Worm (Caenorhabditis elegans) whole organism, L2 larva: ENCODE measurements around the gene unc-5.

Source experiments
- C34F6.9 ChIP-seq: fragments of 150-350 bp; optimal IDR thresholded peaks from 2 replicates; lab custom pipeline; 2014; ENCODE audit warnings: missing biosample characterization, missing genetic modification characterization
- F13H6.1 ChIP-seq: sonication (generic microtip); optimal IDR thresholded peaks from 2 replicates; lab custom pipeline; 2016; ENCODE audit warnings: missing genetic modification characterization, missing compliant biosample characterization
- R02D3.7 ChIP-seq: fragments of 150-350 bp; optimal IDR thresholded peaks from 2 replicates; lab custom pipeline; 2014; ENCODE audit warnings: missing biosample characterization, missing genetic modification characterization
- alr-1 ChIP-seq: fragments of 150-350 bp; optimal IDR thresholded peaks from 2 replicates; lab custom pipeline; 2014; ENCODE audit warnings: missing biosample characterization, missing genetic modification characterization
- aly-2 ChIP-seq: fragments of 150-350 bp; optimal IDR thresholded peaks from 2 replicates; lab custom pipeline; 2014; ENCODE audit warnings: missing biosample characterization, missing genetic modification characterization
- ama-1 ChIP-seq: fragments of 150-350 bp; optimal IDR thresholded peaks from 2 replicates; lab custom pipeline; 2018; ENCODE audit warnings: inconsistent platforms
- blmp-1 ChIP-seq: sonication (generic microtip); optimal IDR thresholded peaks from 2 replicates; lab custom pipeline; 2017; ENCODE audit warnings: missing genetic modification characterization, mild to moderate bottlenecking, missing compliant biosample characterization, antibody characterized with exemption, moderate library complexity; ENCODE audit not compliant: insufficient read depth
- ceh-16 ChIP-seq: fragments of 150-350 bp; optimal IDR thresholded peaks from 2 replicates; lab custom pipeline; 2014; ENCODE audit warnings: missing biosample characterization, missing genetic modification characterization
- ceh-82 ChIP-seq: fragments of 150-350 bp; optimal IDR thresholded peaks from 2 replicates; lab custom pipeline; 2014; ENCODE audit warnings: missing biosample characterization, missing genetic modification characterization
- crh-2 ChIP-seq: sonication (generic microtip); optimal IDR thresholded peaks from 2 replicates; lab custom pipeline; 2017; ENCODE audit warnings: missing biosample characterization, missing genetic modification characterization
- egl-27 ChIP-seq: sonication (generic microtip); optimal IDR thresholded peaks from 3 replicates; lab custom pipeline; 2017; ENCODE audit warnings: missing biosample characterization, missing genetic modification reagents, missing genetic modification characterization
- elt-1 ChIP-seq: fragments of 150-350 bp; optimal IDR thresholded peaks from 2 replicates; lab custom pipeline; 2014; ENCODE audit warnings: missing biosample characterization, missing genetic modification characterization
- elt-3 ChIP-seq: sonication (generic microtip); optimal IDR thresholded peaks from 2 replicates; lab custom pipeline; 2017; ENCODE audit warnings: missing biosample characterization, missing genetic modification characterization
- fos-1 ChIP-seq: fragments of 150-350 bp; optimal IDR thresholded peaks from 2 replicates; lab custom pipeline; 2014; ENCODE audit warnings: missing biosample characterization, missing genetic modification characterization
- gmeb-1 ChIP-seq: fragments of 150-350 bp; optimal IDR thresholded peaks from 2 replicates; lab custom pipeline; 2014; ENCODE audit warnings: missing biosample characterization, missing genetic modification characterization
- lin-11 ChIP-seq: fragments of 150-350 bp; sonication (generic microtip); optimal IDR thresholded peaks from 2 replicates; lab custom pipeline; 2014; ENCODE audit warnings: missing biosample characterization, missing genetic modification characterization, inconsistent platforms, mixed read lengths
- lin-13 ChIP-seq: fragments of 150-350 bp; optimal IDR thresholded peaks from 2 replicates; lab custom pipeline; 2014; ENCODE audit warnings: missing biosample characterization, missing genetic modification reagents, missing genetic modification characterization
- lin-39 ChIP-seq: fragments of 150-350 bp; optimal IDR thresholded peaks from 2 replicates; lab custom pipeline; 2014; ENCODE audit warnings: missing biosample characterization, missing genetic modification reagents, missing genetic modification characterization
- lsy-2 ChIP-seq, 2 experiments: fragments of 150-350 bp in 1 of 2; sonication (generic microtip) in 1 of 2; optimal IDR thresholded peaks; 2 replicates each; lab custom pipeline; 2014 to 2017; ENCODE audit warnings: missing biosample characterization in 2 of 2, missing genetic modification characterization in 2 of 2
- mab-5 ChIP-seq: fragments of 150-350 bp; optimal IDR thresholded peaks from 2 replicates; lab custom pipeline; 2014; ENCODE audit warnings: missing biosample characterization, missing genetic modification characterization
- mbf-1 ChIP-seq: sonication (generic microtip); optimal IDR thresholded peaks from 2 replicates; lab custom pipeline; 2017; ENCODE audit warnings: missing biosample characterization, missing genetic modification characterization
- mdl-1 ChIP-seq, 2 experiments: fragments of 150-350 bp in 1 of 2; sonication (generic microtip) in 1 of 2; optimal IDR thresholded peaks; 2 replicates each; lab custom pipeline; 2017; ENCODE audit warnings: missing biosample characterization in 2 of 2, missing genetic modification characterization in 2 of 2
- nhr-10 ChIP-seq: sonication (generic microtip); optimal IDR thresholded peaks from 2 replicates; lab custom pipeline; 2017; ENCODE audit warnings: missing biosample characterization, missing genetic modification characterization
- nhr-12 ChIP-seq: fragments of 150-350 bp; optimal IDR thresholded peaks from 2 replicates; lab custom pipeline; 2014; ENCODE audit warnings: missing biosample characterization, missing genetic modification characterization
- nhr-129 ChIP-seq: fragments of 150-350 bp; optimal IDR thresholded peaks from 2 replicates; lab custom pipeline; 2014; ENCODE audit warnings: missing biosample characterization, missing genetic modification characterization
- nhr-21 ChIP-seq: fragments of 150-350 bp; optimal IDR thresholded peaks from 2 replicates; lab custom pipeline; 2014; ENCODE audit warnings: missing biosample characterization, missing genetic modification characterization
- nhr-23 ChIP-seq: fragments of 150-350 bp; optimal IDR thresholded peaks from 2 replicates; lab custom pipeline; 2014; ENCODE audit warnings: missing biosample characterization, missing genetic modification reagents, missing genetic modification characterization
- nhr-25 ChIP-seq: fragments of 150-350 bp; sonication (generic microtip); optimal IDR thresholded peaks from 3 replicates; lab custom pipeline; 2014; ENCODE audit warnings: missing biosample characterization, missing genetic modification characterization
- nhr-6 ChIP-seq: fragments of 150-350 bp; optimal IDR thresholded peaks from 2 replicates; lab custom pipeline; 2014; ENCODE audit warnings: missing biosample characterization, missing genetic modification characterization
- nhr-77 ChIP-seq: fragments of 150-350 bp; optimal IDR thresholded peaks from 2 replicates; lab custom pipeline; 2014; ENCODE audit warnings: missing biosample characterization, missing genetic modification characterization
- peb-1 ChIP-seq: fragments of 150-350 bp; optimal IDR thresholded peaks from 2 replicates; lab custom pipeline; 2014; ENCODE audit warnings: missing biosample characterization, missing genetic modification characterization
- skn-1 ChIP-seq: sonication (generic microtip); optimal IDR thresholded peaks from 2 replicates; lab custom pipeline; 2017; ENCODE audit warnings: missing biosample characterization, missing genetic modification characterization
- sma-9 ChIP-seq, 2 experiments: fragments of 150-350 bp in 1 of 2; sonication (generic microtip) in 1 of 2; optimal IDR thresholded peaks; 2 replicates each; lab custom pipeline; 2014 to 2016; ENCODE audit warnings: missing genetic modification characterization in 2 of 2, mild to moderate bottlenecking in 1 of 2, missing biosample characterization in 1 of 2, missing compliant biosample characterization in 1 of 2, missing genetic modification reagents in 1 of 2, moderate library complexity in 1 of 2
- snpc-4 ChIP-seq: fragments of 150-350 bp; optimal IDR thresholded peaks from 2 replicates; lab custom pipeline; 2014; ENCODE audit warnings: missing biosample characterization, missing genetic modification characterization
- unc-39 ChIP-seq: fragments of 150-350 bp; optimal IDR thresholded peaks from 2 replicates; lab custom pipeline; 2014; ENCODE audit warnings: missing biosample characterization, missing genetic modification characterization
- unc-62 ChIP-seq: fragments of 150-350 bp; optimal IDR thresholded peaks from 2 replicates; lab custom pipeline; 2014; ENCODE audit warnings: missing biosample characterization, missing genetic modification reagents, missing genetic modification characterization
- zag-1 ChIP-seq: fragments of 150-350 bp; optimal IDR thresholded peaks from 2 replicates; lab custom pipeline; 2014; ENCODE audit warnings: missing biosample characterization, missing genetic modification characterization
- ztf-11 ChIP-seq: sonication (generic microtip); optimal IDR thresholded peaks from 2 replicates; lab custom pipeline; 2017; ENCODE audit warnings: missing biosample characterization, missing genetic modification characterization
- ztf-4 ChIP-seq: fragments of 150-350 bp; optimal IDR thresholded peaks from 2 replicates; lab custom pipeline; 2014; ENCODE audit warnings: missing biosample characterization, missing genetic modification characterization

The unc-5 gene

ce11 chrIV:5507754-5508153 is 20.4 kb downstream of the unc-5 start:
- peak; percentile 4 for TF ChIP-seq C34F6.9 (tag; lab: Kevin White, UChicago)
- TF ChIP-seq alr-1, result no peak
- TF ChIP-seq, all 48 proteins: peak for 1

- TF ChIP-seq lin-11 (tag; lab: Kevin White, UChicago) (no peak), lsy-2 (tag; optimal IDR thresholded peaks at IDR 0.05; lab: Kevin White, UChicago) (no peak), ztf-11 (no peak), nhr-21 (tag; lab: Kevin White, UChicago) (no peak), sma-9 (GFP tag; optimal IDR thresholded peaks at IDR 0.05; lab: Kevin White, UChicago) (peak; percentile 7), sma-9 (tag; optimal IDR thresholded peaks at IDR 0.05; lab: Kevin White, UChicago) (no peak), R02D3.7 (tag; lab: Kevin White, UChicago) (no peak), blmp-1 (no peak), nhr-10 (tag; lab: Kevin White, UChicago) (no peak), skn-1 (no peak), lin-13 (GFP tag; lab: Kevin White, UChicago) (no peak), ama-1 (lab: Kevin White, UChicago) (no peak), nhr-12 (tag; lab: Kevin White, UChicago) (no peak), nhr-77 (no peak), peb-1 (tag; lab: Kevin White, UChicago) (no peak), nhr-25 (no peak), nhr-23 (tag; lab: Kevin White, UChicago) (no peak), lin-39 (no peak), gmeb-1 (tag; lab: Kevin White, UChicago) (no peak), zag-1 (peak; percentile 12), alr-1 (no peak), nhr-6 (tag; lab: Kevin White, UChicago) (no peak), snpc-4 (tag; lab: Kevin White, UChicago) (no peak), crh-2 (no peak), unc-39 (no peak), F13H6.1 (tag; lab: Kevin White, UChicago) (no peak), nhr-129 (tag; lab: Kevin White, UChicago) (no peak), mab-5 (peak; percentile 71), elt-1 (peak; percentile 20), ceh-16 (tag; lab: Kevin White, UChicago) (no peak), ceh-82 (no peak), egl-27 (no peak)
- TF ChIP-seq, all 48 proteins: peak for 4
These were observed 21.5 kb downstream of the unc-5 start for ce11 chrIV:5506642-5507041.

ce11 chrIV:5502610-5503009 is 25.5 kb downstream of the unc-5 start:
- TF ChIP-seq mdl-1 (tag; optimal IDR thresholded peaks at IDR 0.05; lab: Kevin White, UChicago) (no peak), skn-1 (no peak), nhr-6 (tag; lab: Kevin White, UChicago) (no peak), nhr-23 (tag; lab: Kevin White, UChicago) (no peak), mbf-1 (no peak), nhr-12 (tag; lab: Kevin White, UChicago) (no peak), ztf-4 (tag; lab: Kevin White, UChicago) (no peak), aly-2 (tag; lab: Kevin White, UChicago) (no peak), lin-39 (no peak), elt-3 (no peak), unc-62 (no peak), lin-11 (tag; lab: Kevin White, UChicago) (no peak), snpc-4 (tag; lab: Kevin White, UChicago) (no peak), peb-1 (tag; lab: Kevin White, UChicago) (no peak), lsy-2 (tag; optimal IDR thresholded peaks at IDR 0.05; lab: Kevin White, UChicago) (no peak), nhr-129 (tag; lab: Kevin White, UChicago) (no peak)
- TF ChIP-seq, all 48 proteins: peak for 0

ce11 chrIV:5501414-5501813 is 26.7 kb downstream of the unc-5 start:
- TF ChIP-seq peb-1 (tag; lab: Kevin White, UChicago) (no peak), aly-2 (tag; lab: Kevin White, UChicago) (no peak), snpc-4 (tag; lab: Kevin White, UChicago) (no peak), fos-1 (tag; lab: Kevin White, UChicago) (no peak)
- TF ChIP-seq, all 48 proteins: peak for 0
